Worm (Caenorhabditis elegans) whole organism, L2 larva: ENCODE data around the gene tag-290.

Experiments
- C34F6.9 ChIP-seq: fragments of 150-350 bp; optimal IDR thresholded peaks from 2 replicates; lab custom pipeline; 2014; ENCODE audit warnings: missing biosample characterization, missing genetic modification characterization
- F13H6.1 ChIP-seq: sonication (generic microtip); optimal IDR thresholded peaks from 2 replicates; lab custom pipeline; 2016; ENCODE audit warnings: missing genetic modification characterization, missing compliant biosample characterization
- R02D3.7 ChIP-seq: fragments of 150-350 bp; optimal IDR thresholded peaks from 2 replicates; lab custom pipeline; 2014; ENCODE audit warnings: missing biosample characterization, missing genetic modification characterization
- Y55F3AM.14 ChIP-seq: fragments of 200-800 bp; sonication (Bioruptor generic); optimal IDR thresholded peaks from 2 replicates; lab custom pipeline; 2018; ENCODE audit warnings: mild to moderate bottlenecking, missing genetic modification characterization, missing compliant biosample characterization
- alr-1 ChIP-seq: fragments of 150-350 bp; optimal IDR thresholded peaks from 2 replicates; lab custom pipeline; 2014; ENCODE audit warnings: missing biosample characterization, missing genetic modification characterization
- aly-2 ChIP-seq: fragments of 150-350 bp; optimal IDR thresholded peaks from 2 replicates; lab custom pipeline; 2014; ENCODE audit warnings: missing biosample characterization, missing genetic modification characterization
- ama-1 ChIP-seq: fragments of 150-350 bp; optimal IDR thresholded peaks from 2 replicates; lab custom pipeline; 2018; ENCODE audit warnings: inconsistent platforms
- blmp-1 ChIP-seq: sonication (generic microtip); optimal IDR thresholded peaks from 2 replicates; lab custom pipeline; 2017; ENCODE audit warnings: missing genetic modification characterization, mild to moderate bottlenecking, missing compliant biosample characterization, antibody characterized with exemption, moderate library complexity; ENCODE audit not compliant: insufficient read depth
- ceh-16 ChIP-seq: fragments of 150-350 bp; optimal IDR thresholded peaks from 2 replicates; lab custom pipeline; 2014; ENCODE audit warnings: missing biosample characterization, missing genetic modification characterization
- ceh-82 ChIP-seq: fragments of 150-350 bp; optimal IDR thresholded peaks from 2 replicates; lab custom pipeline; 2014; ENCODE audit warnings: missing biosample characterization, missing genetic modification characterization
- crh-2 ChIP-seq: sonication (generic microtip); optimal IDR thresholded peaks from 2 replicates; lab custom pipeline; 2017; ENCODE audit warnings: missing biosample characterization, missing genetic modification characterization
- dmd-4 ChIP-seq: sonication (generic microtip); optimal IDR thresholded peaks from 2 replicates; lab custom pipeline; 2017; ENCODE audit warnings: missing biosample characterization, missing genetic modification characterization
- egl-27 ChIP-seq: sonication (generic microtip); optimal IDR thresholded peaks from 3 replicates; lab custom pipeline; 2017; ENCODE audit warnings: missing biosample characterization, missing genetic modification reagents, missing genetic modification characterization
- elt-1 ChIP-seq: fragments of 150-350 bp; optimal IDR thresholded peaks from 2 replicates; lab custom pipeline; 2014; ENCODE audit warnings: missing biosample characterization, missing genetic modification characterization
- elt-3 ChIP-seq: sonication (generic microtip); optimal IDR thresholded peaks from 2 replicates; lab custom pipeline; 2017; ENCODE audit warnings: missing biosample characterization, missing genetic modification characterization
- fos-1 ChIP-seq: fragments of 150-350 bp; optimal IDR thresholded peaks from 2 replicates; lab custom pipeline; 2014; ENCODE audit warnings: missing biosample characterization, missing genetic modification characterization
- gmeb-1 ChIP-seq: fragments of 150-350 bp; optimal IDR thresholded peaks from 2 replicates; lab custom pipeline; 2014; ENCODE audit warnings: missing biosample characterization, missing genetic modification characterization
- lin-13 ChIP-seq: fragments of 150-350 bp; optimal IDR thresholded peaks from 2 replicates; lab custom pipeline; 2014; ENCODE audit warnings: missing biosample characterization, missing genetic modification reagents, missing genetic modification characterization
- lin-39 ChIP-seq: fragments of 150-350 bp; optimal IDR thresholded peaks from 2 replicates; lab custom pipeline; 2014; ENCODE audit warnings: missing biosample characterization, missing genetic modification reagents, missing genetic modification characterization
- lsy-2 ChIP-seq, 2 experiments: fragments of 150-350 bp in 1 of 2; sonication (generic microtip) in 1 of 2; optimal IDR thresholded peaks; 2 replicates each; lab custom pipeline; 2014 to 2017; ENCODE audit warnings: missing biosample characterization in 2 of 2, missing genetic modification characterization in 2 of 2
- mab-5 ChIP-seq: fragments of 150-350 bp; optimal IDR thresholded peaks from 2 replicates; lab custom pipeline; 2014; ENCODE audit warnings: missing biosample characterization, missing genetic modification characterization
- mbf-1 ChIP-seq: sonication (generic microtip); optimal IDR thresholded peaks from 2 replicates; lab custom pipeline; 2017; ENCODE audit warnings: missing biosample characterization, missing genetic modification characterization
- mdl-1 ChIP-seq, 2 experiments: fragments of 150-350 bp in 1 of 2; sonication (generic microtip) in 1 of 2; optimal IDR thresholded peaks; 2 replicates each; lab custom pipeline; 2017; ENCODE audit warnings: missing biosample characterization in 2 of 2, missing genetic modification characterization in 2 of 2
- nhr-10 ChIP-seq: sonication (generic microtip); optimal IDR thresholded peaks from 2 replicates; lab custom pipeline; 2017; ENCODE audit warnings: missing biosample characterization, missing genetic modification characterization
- nhr-11 ChIP-seq: fragments of 150-350 bp; optimal IDR thresholded peaks from 2 replicates; lab custom pipeline; 2014; ENCODE audit warnings: missing biosample characterization, missing genetic modification characterization
- nhr-12 ChIP-seq: fragments of 150-350 bp; optimal IDR thresholded peaks from 2 replicates; lab custom pipeline; 2014; ENCODE audit warnings: missing biosample characterization, missing genetic modification characterization
- nhr-21 ChIP-seq: fragments of 150-350 bp; optimal IDR thresholded peaks from 2 replicates; lab custom pipeline; 2014; ENCODE audit warnings: missing biosample characterization, missing genetic modification characterization
- nhr-23 ChIP-seq: fragments of 150-350 bp; optimal IDR thresholded peaks from 2 replicates; lab custom pipeline; 2014; ENCODE audit warnings: missing biosample characterization, missing genetic modification reagents, missing genetic modification characterization
- nhr-237 ChIP-seq: fragments of 150-350 bp; optimal IDR thresholded peaks from 2 replicates; lab custom pipeline; 2014; ENCODE audit warnings: missing biosample characterization, missing genetic modification characterization
- nhr-25 ChIP-seq: fragments of 150-350 bp; sonication (generic microtip); optimal IDR thresholded peaks from 3 replicates; lab custom pipeline; 2014; ENCODE audit warnings: missing biosample characterization, missing genetic modification characterization
- nhr-6 ChIP-seq: fragments of 150-350 bp; optimal IDR thresholded peaks from 2 replicates; lab custom pipeline; 2014; ENCODE audit warnings: missing biosample characterization, missing genetic modification characterization
- nhr-77 ChIP-seq: fragments of 150-350 bp; optimal IDR thresholded peaks from 2 replicates; lab custom pipeline; 2014; ENCODE audit warnings: missing biosample characterization, missing genetic modification characterization
- peb-1 ChIP-seq: fragments of 150-350 bp; optimal IDR thresholded peaks from 2 replicates; lab custom pipeline; 2014; ENCODE audit warnings: missing biosample characterization, missing genetic modification characterization
- sem-4 ChIP-seq: fragments of 150-350 bp; optimal IDR thresholded peaks from 2 replicates; lab custom pipeline; 2014; ENCODE audit warnings: missing biosample characterization, missing genetic modification reagents, missing genetic modification characterization
- skn-1 ChIP-seq: sonication (generic microtip); optimal IDR thresholded peaks from 2 replicates; lab custom pipeline; 2017; ENCODE audit warnings: missing biosample characterization, missing genetic modification characterization
- sma-3 ChIP-seq: sonication (generic microtip); optimal IDR thresholded peaks from 2 replicates; lab custom pipeline; 2016; ENCODE audit warnings: missing genetic modification reagents, missing genetic modification characterization, missing compliant biosample characterization
- sma-9 ChIP-seq, 2 experiments: fragments of 150-350 bp in 1 of 2; sonication (generic microtip) in 1 of 2; optimal IDR thresholded peaks; 2 replicates each; lab custom pipeline; 2014 to 2016; ENCODE audit warnings: missing genetic modification characterization in 2 of 2, mild to moderate bottlenecking in 1 of 2, missing biosample characterization in 1 of 2, missing compliant biosample characterization in 1 of 2, missing genetic modification reagents in 1 of 2, moderate library complexity in 1 of 2
- snpc-4 ChIP-seq: fragments of 150-350 bp; optimal IDR thresholded peaks from 2 replicates; lab custom pipeline; 2014; ENCODE audit warnings: missing biosample characterization, missing genetic modification characterization
- unc-39 ChIP-seq: fragments of 150-350 bp; optimal IDR thresholded peaks from 2 replicates; lab custom pipeline; 2014; ENCODE audit warnings: missing biosample characterization, missing genetic modification characterization
- unc-55 ChIP-seq: fragments of 150-350 bp; sonication (generic microtip); optimal IDR thresholded peaks from 3 replicates; lab custom pipeline; 2014; ENCODE audit warnings: missing biosample characterization, missing genetic modification reagents, missing genetic modification characterization
- unc-62 ChIP-seq: fragments of 150-350 bp; optimal IDR thresholded peaks from 2 replicates; lab custom pipeline; 2014; ENCODE audit warnings: missing biosample characterization, missing genetic modification reagents, missing genetic modification characterization
- ztf-1 ChIP-seq: fragments of 200-800 bp; sonication (Bioruptor generic); conservative IDR thresholded peaks from 2 replicates; pipeline ENCODE4 v1.3.6; 2022; ENCODE audit warnings: missing genetic modification characterization, missing compliant biosample characterization
- ztf-11 ChIP-seq: sonication (generic microtip); optimal IDR thresholded peaks from 2 replicates; lab custom pipeline; 2017; ENCODE audit warnings: missing biosample characterization, missing genetic modification characterization
- ztf-4 ChIP-seq: fragments of 150-350 bp; optimal IDR thresholded peaks from 2 replicates; lab custom pipeline; 2014; ENCODE audit warnings: missing biosample characterization, missing genetic modification characterization

Gene tag-290

DNA sequence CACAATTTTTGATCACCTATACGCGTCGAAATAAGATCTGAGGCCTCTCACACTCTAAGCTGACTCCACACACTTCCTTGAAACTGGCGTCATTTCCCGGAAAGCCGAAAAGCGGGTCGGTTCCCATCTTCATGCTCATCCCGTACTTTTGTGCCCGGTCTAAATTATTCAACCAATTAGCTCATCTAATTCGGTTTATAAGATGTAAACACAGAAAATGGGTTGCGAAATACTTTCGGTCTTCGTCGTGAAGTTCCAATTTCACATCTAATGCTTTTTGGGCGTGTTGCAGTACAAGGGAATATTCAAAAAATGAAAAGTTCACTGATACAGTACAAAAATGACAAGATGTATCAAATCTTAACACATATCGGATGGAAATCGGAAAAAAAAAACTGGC is 18.0 kb downstream of the tag-290 start:
- TF ChIP-seq alr-1 (tag; lab: Kevin White, UChicago), result no peak
- no peak for TF ChIP-seq mdl-1 (tag; optimal IDR thresholded peaks at IDR 0.05; lab: Kevin White, UChicago)
- no peak for TF ChIP-seq nhr-12 (tag; lab: Kevin White, UChicago)
- TF ChIP-seq F13H6.1 (tag; lab: Kevin White, UChicago), result no peak

DNA sequence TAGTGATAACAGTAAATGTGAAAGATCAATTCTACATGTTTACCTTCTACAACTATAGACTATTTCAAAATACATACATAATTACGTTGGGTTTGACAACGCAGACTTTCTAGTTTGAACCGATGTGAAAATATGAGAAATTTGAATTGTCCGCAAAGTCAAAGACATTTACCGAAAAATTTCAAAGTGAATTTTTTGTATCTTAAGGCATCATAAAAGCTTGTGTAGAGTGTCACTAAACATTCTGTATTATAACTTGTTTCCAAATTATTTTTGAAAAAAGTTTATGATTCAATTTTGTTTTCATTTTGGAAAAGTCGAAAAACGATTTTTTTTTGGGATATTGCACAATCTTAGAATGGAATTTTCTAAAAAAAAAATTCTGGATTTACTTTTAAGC is 22.5 kb downstream of the tag-290 start:
- no peak for TF ChIP-seq nhr-11 (tag; lab: Kevin White, UChicago)
- no peak for TF ChIP-seq R02D3.7 (tag; lab: Kevin White, UChicago)
- TF ChIP-seq dmd-4 (tag; lab: Kevin White, UChicago), result no peak
- TF ChIP-seq lin-39 (tag; lab: Kevin White, UChicago), result no peak
- TF ChIP-seq elt-3 (tag; lab: Kevin White, UChicago), result no peak
- TF ChIP-seq ama-1 (lab: Kevin White, UChicago), result no peak

DNA sequence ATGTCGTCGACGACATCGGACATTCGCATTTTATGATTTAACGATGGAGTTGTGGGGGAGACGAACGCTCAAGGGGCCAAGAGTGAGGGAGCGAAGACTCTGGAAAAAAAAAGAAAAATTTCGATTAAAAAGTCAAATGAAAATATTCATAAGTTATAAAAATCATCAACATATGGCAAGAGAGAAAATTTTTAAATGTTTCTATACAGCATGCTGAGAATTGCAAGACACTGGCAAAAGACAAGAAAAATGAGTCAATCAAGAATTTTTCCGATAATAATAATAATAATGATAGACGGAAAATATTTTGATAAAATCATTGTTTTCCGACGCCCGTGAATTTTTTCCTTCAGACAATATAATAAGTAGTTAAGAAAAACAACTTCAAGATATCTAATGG is 24.1 kb downstream of the tag-290 start, which contains the start of gene sipa-1:
Gene sipa-1, minus strand, starts transcription at position 101 of the 400 bp plus-strand sequence.
- TF ChIP-seq mbf-1 (tag; lab: Kevin White, UChicago), result no peak
- no peak for TF ChIP-seq F13H6.1 (tag; lab: Kevin White, UChicago)
- TF ChIP-seq R02D3.7 (tag; lab: Kevin White, UChicago), result no peak
- no peak for TF ChIP-seq nhr-10 (tag; lab: Kevin White, UChicago)
- no peak for TF ChIP-seq skn-1 (tag; lab: Kevin White, UChicago)
- no peak for TF ChIP-seq mab-5 (tag; lab: Kevin White, UChicago)
- TF ChIP-seq elt-1 (tag; lab: Kevin White, UChicago), result no peak
- no peak for TF ChIP-seq ztf-4 (tag; lab: Kevin White, UChicago)
- TF ChIP-seq lin-13 (GFP tag; lab: Kevin White, UChicago), result no peak
- no peak for TF ChIP-seq gmeb-1 (tag; lab: Kevin White, UChicago)
- TF ChIP-seq Y55F3AM.14 (GFP tag; lab: Kevin White, UChicago), result no peak
- no peak for TF ChIP-seq C34F6.9
- no peak for TF ChIP-seq egl-27 (tag; lab: Kevin White, UChicago)
- TF ChIP-seq sma-9 (GFP tag; optimal IDR thresholded peaks at IDR 0.05; lab: Kevin White, UChicago), result no peak
- no peak for TF ChIP-seq sma-9 (tag; optimal IDR thresholded peaks at IDR 0.05; lab: Kevin White, UChicago)
- TF ChIP-seq peb-1 (tag; lab: Kevin White, UChicago), result no peak
- TF ChIP-seq unc-62, result no peak
- no peak for TF ChIP-seq unc-39 (tag; lab: Kevin White, UChicago)

ce11 chrV:11638634-11639117 is 25.6 kb downstream of the tag-290 start:
- TF ChIP-seq ztf-1 (GFP tag; lab: Robert Waterston, UW) (no peak), fos-1 (tag; lab: Kevin White, UChicago) (no peak), nhr-21 (no peak), ztf-4 (tag; lab: Kevin White, UChicago) (peak; percentile 83), mab-5 (tag; lab: Kevin White, UChicago) (peak; percentile 62), unc-62 (no peak), unc-39 (tag; lab: Kevin White, UChicago) (no peak), mbf-1 (tag; lab: Kevin White, UChicago) (no peak), elt-3 (tag; lab: Kevin White, UChicago) (no peak), lsy-2 (tag; optimal IDR thresholded peaks at IDR 0.05; lab: Kevin White, UChicago) (peak; percentile 7 to 54), R02D3.7 (tag; lab: Kevin White, UChicago) (no peak), nhr-237 (tag; lab: Kevin White, UChicago) (no peak), gmeb-1 (tag; lab: Kevin White, UChicago) (no peak), nhr-11 (tag; lab: Kevin White, UChicago) (peak; percentile 42), sma-9 (GFP tag; optimal IDR thresholded peaks at IDR 0.05; lab: Kevin White, UChicago) (peak; percentile 43), sma-9 (tag; optimal IDR thresholded peaks at IDR 0.05; lab: Kevin White, UChicago) (no peak), nhr-25 (tag; lab: Kevin White, UChicago) (no peak), crh-2 (tag; lab: Kevin White, UChicago) (peak; percentile 70), sma-3 (GFP tag; lab: Kevin White, UChicago) (no peak), ztf-11 (tag; lab: Kevin White, UChicago) (no peak), ama-1 (lab: Kevin White, UChicago) (no peak), unc-55 (GFP tag; lab: Kevin White, UChicago) (peak; percentile 85), C34F6.9 (peak; percentile 69), lin-39 (tag; lab: Kevin White, UChicago) (no peak), nhr-10 (tag; lab: Kevin White, UChicago) (no peak), F13H6.1 (tag; lab: Kevin White, UChicago) (peak; percentile 90), snpc-4 (tag; lab: Kevin White, UChicago) (peak; percentile 43), sem-4 (tag; lab: Kevin White, UChicago) (peak; percentile 46), Y55F3AM.14 (GFP tag; lab: Kevin White, UChicago) (peak; percentile 69), elt-1 (tag; lab: Kevin White, UChicago) (no peak), dmd-4 (tag; lab: Kevin White, UChicago) (no peak), nhr-77 (tag; lab: Kevin White, UChicago) (no peak), aly-2 (no peak), nhr-6 (tag; lab: Kevin White, UChicago) (peak; percentile 53), mdl-1 (tag; optimal IDR thresholded peaks at IDR 0.05; lab: Kevin White, UChicago) (peak in 1 of 2 experiments; percentile 11), alr-1 (tag; lab: Kevin White, UChicago) (no peak), blmp-1 (tag; lab: Kevin White, UChicago) (peak; percentile 58), ceh-82 (tag; lab: Kevin White, UChicago) (no peak), ceh-16 (tag; lab: Kevin White, UChicago) (no peak), nhr-23 (tag; lab: Kevin White, UChicago) (no peak)
